Fruit fly (Drosophila melanogaster) whole organism, embryonic: Measurements from ENCODE around the gene CG12659.

Source experiments
- BtbVII ChIP-seq: fragments of 200-800 bp; sonication (Bioruptor generic); optimal IDR thresholded peaks from 3 replicates; lab custom pipeline; 2017; ENCODE audit warnings: missing biosample characterization, mild to moderate bottlenecking, missing genetic modification characterization
- CG10267 ChIP-seq: fragments of 200-800 bp; sonication (Bioruptor generic); optimal IDR thresholded peaks from 2 replicates; lab custom pipeline; 2018; ENCODE audit warnings: missing biosample characterization, mild to moderate bottlenecking, missing genetic modification characterization, moderate library complexity
- CG10321 ChIP-seq: fragments of 200-800 bp; sonication (Bioruptor generic); IDR thresholded peaks from 2 replicates; pipeline ENCODE4 v1.3.6; 2022; ENCODE audit warnings: missing biosample characterization, missing genetic modification characterization
- CG10366 ChIP-seq: fragments of 200-800 bp; sonication (Bioruptor generic); IDR thresholded peaks from 2 replicates; pipeline ENCODE4 v1.3.6; 2022; ENCODE audit warnings: missing biosample characterization, missing genetic modification characterization
- CG12299 ChIP-seq: fragments of 200-800 bp; sonication (Bioruptor generic); optimal IDR thresholded peaks from 2 replicates; lab custom pipeline; 2018; ENCODE audit warnings: missing biosample characterization, mild to moderate bottlenecking, missing genetic modification characterization
- CG14710 ChIP-seq: fragments of 200-800 bp; sonication (Bioruptor generic); optimal IDR thresholded peaks from 3 replicates; lab custom pipeline; 2019; ENCODE audit warnings: missing biosample characterization, mild to moderate bottlenecking, missing genetic modification characterization, moderate library complexity
- CG15479 ChIP-seq: fragments of 200-800 bp; sonication (Bioruptor generic); optimal IDR thresholded peaks from 3 replicates; lab custom pipeline; 2019; ENCODE audit warnings: missing biosample characterization, mild to moderate bottlenecking, missing genetic modification characterization, moderate library complexity
- CG15696 ChIP-seq: fragments of 200-800 bp; sonication (Bioruptor generic); optimal IDR thresholded peaks from 2 replicates; lab custom pipeline; 2019; ENCODE audit warnings: missing biosample characterization, mild to moderate bottlenecking, missing genetic modification characterization, moderate library complexity
- CG17361 ChIP-seq: fragments of 200-800 bp; sonication (Bioruptor generic); IDR thresholded peaks from 3 replicates; pipeline ENCODE4 v1.3.6; 2022; ENCODE audit warnings: missing biosample characterization, missing genetic modification characterization
- CG1792 ChIP-seq: fragments of 200-800 bp; sonication (Bioruptor generic); optimal IDR thresholded peaks from 2 replicates; lab custom pipeline; 2016; ENCODE audit warnings: missing biosample characterization, missing genetic modification characterization
- CG18262 ChIP-seq: fragments of 200-800 bp; optimal IDR thresholded peaks from 3 replicates; lab custom pipeline; 2019; ENCODE audit warnings: missing biosample characterization, mild to moderate bottlenecking, missing genetic modification characterization, moderate library complexity
- CG1832 ChIP-seq: fragments of 200-800 bp; sonication (Bioruptor generic); optimal IDR thresholded peaks from 2 replicates; lab custom pipeline; 2017; ENCODE audit warnings: missing biosample characterization, mild to moderate bottlenecking, missing genetic modification characterization, inconsistent platforms
- CG18599 ChIP-seq: fragments of 200-800 bp; sonication (Bioruptor generic); optimal IDR thresholded peaks from 3 replicates; lab custom pipeline; 2017; ENCODE audit warnings: missing biosample characterization, missing genetic modification characterization, mild to moderate bottlenecking, moderate library complexity, missing genetic modification reagents
- CG2712 ChIP-seq: fragments of 200-800 bp; optimal IDR thresholded peaks from 3 replicates; lab custom pipeline; 2019; ENCODE audit warnings: missing biosample characterization, mild to moderate bottlenecking, missing genetic modification characterization, moderate library complexity
- CG33557 ChIP-seq: fragments of 200-800 bp; sonication (Bioruptor generic); optimal IDR thresholded peaks from 2 replicates; lab custom pipeline; 2019; ENCODE audit warnings: missing biosample characterization, mild to moderate bottlenecking, missing genetic modification characterization, moderate library complexity
- CG34422 ChIP-seq: fragments of 200-800 bp; sonication (Bioruptor generic); IDR thresholded peaks from 3 replicates; pipeline ENCODE4 v1.3.6; 2022; ENCODE audit warnings: missing biosample characterization, missing genetic modification characterization
- CG7556 ChIP-seq: fragments of 200-800 bp; sonication (Bioruptor generic); optimal IDR thresholded peaks from 2 replicates; lab custom pipeline; 2017; ENCODE audit warnings: missing biosample characterization, mild to moderate bottlenecking, missing genetic modification characterization
- CG7987 ChIP-seq: fragments of 200-800 bp; sonication (Bioruptor generic); optimal IDR thresholded peaks from 2 replicates; lab custom pipeline; 2018; ENCODE audit warnings: missing biosample characterization, mild to moderate bottlenecking, missing genetic modification characterization, moderate library complexity
- CG8478 ChIP-seq: fragments of >200 bp; optimal IDR thresholded peaks from 2 replicates; lab custom pipeline; 2018
- CG9437 ChIP-seq: fragments of 200-800 bp; sonication (Bioruptor generic); optimal IDR thresholded peaks from 2 replicates; lab custom pipeline; 2018; ENCODE audit warnings: missing biosample characterization, mild to moderate bottlenecking, missing genetic modification characterization
- Deaf1 ChIP-seq: fragments of 200-800 bp; optimal IDR thresholded peaks from 3 replicates; lab custom pipeline; 2019; ENCODE audit warnings: missing biosample characterization, mild to moderate bottlenecking, missing genetic modification characterization, moderate library complexity
- E2f1 ChIP-seq: fragments of 200-800 bp; sonication (Bioruptor generic); IDR thresholded peaks from 2 replicates; pipeline ENCODE4 v1.3.6; 2022; ENCODE audit warnings: missing biosample characterization, missing genetic modification characterization
- E2f2 ChIP-seq: fragments of 200-800 bp; sonication (Bioruptor generic); IDR thresholded peaks from 2 replicates; pipeline ENCODE4 v1.3.6; 2022; ENCODE audit warnings: missing biosample characterization, missing genetic modification characterization
- Fer1 ChIP-seq: fragments of 200-800 bp; sonication (Bioruptor generic); optimal IDR thresholded peaks from 2 replicates; lab custom pipeline; 2017; ENCODE audit warnings: missing biosample characterization, mild to moderate bottlenecking, missing genetic modification characterization
- H15 ChIP-seq: fragments of 200-800 bp; sonication (Bioruptor generic); IDR thresholded peaks from 3 replicates; pipeline ENCODE4 v1.3.6; 2022; ENCODE audit warnings: missing biosample characterization, missing genetic modification characterization
- HmgZ ChIP-seq: fragments of 200-800 bp; sonication (Bioruptor generic); optimal IDR thresholded peaks from 2 replicates; lab custom pipeline; 2018; ENCODE audit warnings: missing biosample characterization, mild to moderate bottlenecking, missing genetic modification characterization
- Kr ChIP-seq: fragments of 200-800 bp; sonication (Bioruptor generic); optimal IDR thresholded peaks from 2 replicates; lab custom pipeline; 2017; ENCODE audit warnings: missing biosample characterization, mild to moderate bottlenecking, missing genetic modification characterization
- Lpt ChIP-seq: fragments of >200 bp; optimal IDR thresholded peaks from 2 replicates; lab custom pipeline; 2018; ENCODE audit warnings: missing biosample characterization, missing genetic modification characterization
- Nf-YC ChIP-seq: fragments of 200-800 bp; optimal IDR thresholded peaks from 3 replicates; lab custom pipeline; 2019; ENCODE audit warnings: missing biosample characterization, mild to moderate bottlenecking, missing genetic modification characterization, moderate library complexity
- Rx ChIP-seq: fragments of 200-800 bp; sonication (Bioruptor generic); IDR thresholded peaks from 2 replicates; pipeline ENCODE4 v1.3.6; 2022; ENCODE audit warnings: missing biosample characterization, missing genetic modification characterization
- Taf1 ChIP-seq: fragments of 200-800 bp; sonication (Bioruptor generic); IDR thresholded peaks from 2 replicates; pipeline ENCODE4 v1.3.6; 2022; ENCODE audit warnings: missing biosample characterization, missing genetic modification characterization
- ap ChIP-seq: fragments of 200-800 bp; sonication (Bioruptor generic); IDR thresholded peaks from 2 replicates; pipeline ENCODE4 v1.3.6; 2022; ENCODE audit warnings: missing biosample characterization, missing genetic modification characterization
- bab2 ChIP-seq: fragments of 200-800 bp; sonication (Bioruptor generic); optimal IDR thresholded peaks from 2 replicates; lab custom pipeline; 2016; ENCODE audit warnings: missing biosample characterization, missing genetic modification characterization
- cad ChIP-seq: fragments of >200 bp; optimal IDR thresholded peaks from 2 replicates; lab custom pipeline; 2017; ENCODE audit warnings: missing biosample characterization, missing genetic modification characterization
- dmrt11E ChIP-seq: fragments of 200-800 bp; sonication (Bioruptor generic); optimal IDR thresholded peaks from 3 replicates; lab custom pipeline; 2018; ENCODE audit warnings: missing biosample characterization, mild to moderate bottlenecking, missing genetic modification characterization, moderate library complexity
- dmrt99B ChIP-seq: fragments of 200-800 bp; sonication (Bioruptor generic); optimal IDR thresholded peaks from 2 replicates; lab custom pipeline; 2018; ENCODE audit warnings: missing biosample characterization, mild to moderate bottlenecking, missing genetic modification characterization, moderate library complexity
- ewg ChIP-seq: fragments of 200-800 bp; sonication (Bioruptor generic); optimal IDR thresholded peaks from 3 replicates; lab custom pipeline; 2017; ENCODE audit warnings: mild to moderate bottlenecking, missing biosample characterization, missing genetic modification reagents, missing genetic modification characterization
- grn ChIP-seq: fragments of 200-800 bp; sonication (Bioruptor generic); optimal IDR thresholded peaks from 3 replicates; lab custom pipeline; 2017; ENCODE audit warnings: missing biosample characterization, missing genetic modification characterization
- ham ChIP-seq: fragments of 200-800 bp; sonication (Bioruptor generic); IDR thresholded peaks from 2 replicates; pipeline ENCODE4 v1.3.6; 2022; ENCODE audit warnings: missing biosample characterization, missing genetic modification characterization
- insv ChIP-seq, 2 experiments: fragments of 200-800 bp; sonication (Bioruptor generic); optimal IDR thresholded peaks; 3 replicates each; lab custom pipeline; 2016 to 2018; ENCODE audit warnings: missing biosample characterization in 2 of 2, missing genetic modification characterization in 2 of 2
- klu ChIP-seq: fragments of 200-800 bp; sonication (Bioruptor generic); IDR thresholded peaks from 2 replicates; pipeline ENCODE4 v1.3.6; 2022; ENCODE audit warnings: missing biosample characterization, missing genetic modification characterization
- oc ChIP-seq: fragments of 200-800 bp; sonication (Bioruptor generic); optimal IDR thresholded peaks from 2 replicates; lab custom pipeline; 2018; ENCODE audit warnings: missing biosample characterization, mild to moderate bottlenecking, missing genetic modification characterization, moderate library complexity
- phol ChIP-seq: fragments of 200-800 bp; sonication (Bioruptor generic); optimal IDR thresholded peaks from 3 replicates; lab custom pipeline; 2018; ENCODE audit warnings: missing biosample characterization, mild to moderate bottlenecking, missing genetic modification characterization, moderate library complexity
- rib ChIP-seq: fragments of 200-800 bp; sonication (Bioruptor generic); IDR thresholded peaks from 2 replicates; pipeline ENCODE4 v1.3.6; 2022; ENCODE audit warnings: missing biosample characterization, missing genetic modification characterization
- ro ChIP-seq: fragments of 200-800 bp; sonication (Bioruptor generic); IDR thresholded peaks from 2 replicates; pipeline ENCODE4 v1.3.6; 2022; ENCODE audit warnings: missing biosample characterization, missing genetic modification characterization
- sens ChIP-seq: fragments of 200-800 bp; sonication (Bioruptor generic); peaks from one replicate; lab custom pipeline; 2016; ENCODE audit warnings: missing biosample characterization, missing genetic modification characterization
- sim ChIP-seq: fragments of 200-800 bp; sonication (Bioruptor generic); IDR thresholded peaks from 2 replicates; pipeline ENCODE4 v1.3.6; 2022; ENCODE audit warnings: missing biosample characterization, missing genetic modification characterization
- so ChIP-seq: fragments of 200-800 bp; sonication (Bioruptor generic); IDR thresholded peaks from 3 replicates; pipeline ENCODE4 v1.3.6; 2022; ENCODE audit warnings: missing biosample characterization, missing genetic modification characterization
- zf30C ChIP-seq: fragments of 200-800 bp; sonication (Bioruptor generic); optimal IDR thresholded peaks from 3 replicates; lab custom pipeline; 2018; ENCODE audit warnings: missing biosample characterization, mild to moderate bottlenecking, missing genetic modification characterization

The CG12659 gene

dm6 chrX:8637013-8637412, 45.5 kb upstream of the CG12659 start (continued):
- no peak for TF ChIP-seq CG12299 (tag; lab: Kevin White, UChicago)
- TF ChIP-seq grn (GFP tag; lab: Kevin White, UChicago) = peak; percentile 51
- peak; percentile 14 for TF ChIP-seq CG15479 (GFP tag; lab: Kevin White, UChicago)
- no peak for TF ChIP-seq E2f2 (GFP tag; lab: Robert Waterston, UW)
- TF ChIP-seq Taf1 = no peak
- TF ChIP-seq CG18599 (GFP tag; lab: Kevin White, UChicago) = no peak
- no peak for TF ChIP-seq CG1832 (GFP tag; lab: Kevin White, UChicago)
- no peak for TF ChIP-seq ham (GFP tag; lab: Robert Waterston, UW)
- no peak for TF ChIP-seq rib (GFP tag; lab: Robert Waterston, UW)
- TF ChIP-seq Rx (GFP tag; lab: Robert Waterston, UW) = no peak
- no peak for TF ChIP-seq so (GFP tag; lab: Robert Waterston, UW)
- no peak for TF ChIP-seq ro (GFP tag; lab: Robert Waterston, UW)
- TF ChIP-seq bab2 = no peak
- no peak for TF ChIP-seq zf30C (GFP tag; lab: Kevin White, UChicago)
- TF ChIP-seq oc (tag; lab: Kevin White, UChicago) = peak; percentile 89
- TF ChIP-seq CG7987 = no peak
- TF ChIP-seq cad (GFP tag; lab: Kevin White, UChicago) = peak; percentile 52
- no peak for TF ChIP-seq ap
- no peak for TF ChIP-seq HmgZ (tag; lab: Kevin White, UChicago)
- TF ChIP-seq CG1792 (GFP tag; lab: Kevin White, UChicago) = no peak
- no peak for TF ChIP-seq H15 (GFP tag; lab: Robert Waterston, UW)
- no peak for TF ChIP-seq klu (GFP tag; lab: Robert Waterston, UW)
- peak; percentile 82 for TF ChIP-seq Nf-YC (tag; lab: Kevin White, UChicago)
- no peak for TF ChIP-seq CG9437 (GFP tag; lab: Kevin White, UChicago)
- TF ChIP-seq ewg (GFP tag; lab: Kevin White, UChicago) = no peak
- TF ChIP-seq Fer1 (GFP tag; lab: Kevin White, UChicago) = no peak
- TF ChIP-seq CG33557 = no peak
- TF ChIP-seq CG8478 = no peak

- TF ChIP-seq ro (GFP tag; lab: Robert Waterston, UW) (no peak), dmrt99B (tag; lab: Kevin White, UChicago) (no peak), sim (no peak), phol (tag; lab: Kevin White, UChicago) (peak; percentile 25), CG15696 (tag; lab: Kevin White, UChicago) (peak; percentile 20), Nf-YC (tag; lab: Kevin White, UChicago) (peak; percentile 60), CG10267 (tag; lab: Kevin White, UChicago) (peak; percentile 17), bab2 (no peak), dmrt11E (tag; lab: Kevin White, UChicago) (peak; percentile 50), CG10366 (no peak), CG18262 (tag; lab: Kevin White, UChicago) (peak; percentile 39), BtbVII (GFP tag; lab: Kevin White, UChicago) (no peak), CG34422 (no peak), zf30C (GFP tag; lab: Kevin White, UChicago) (peak; percentile 61), insv (GFP tag; optimal IDR thresholded peaks at IDR 0.05; lab: Kevin White, UChicago) (no peak), CG14710 (tag; lab: Kevin White, UChicago) (peak; percentile 8), sens (GFP tag; lab: Kevin White, UChicago) (peak; percentile 61), E2f1 (GFP tag; lab: Robert Waterston, UW) (no peak), Lpt (GFP tag; lab: Kevin White, UChicago) (no peak), Deaf1 (tag; lab: Kevin White, UChicago) (peak; percentile 80), CG2712 (peak; percentile 39), CG17361 (GFP tag; lab: Robert Waterston, UW) (0 out of 3 replicates have a peak, but pooled peaks have one; percentile 31), CG1832 (GFP tag; lab: Kevin White, UChicago) (peak; percentile 78), CG10321 (peak; percentile 58; the same call in 1 of the 2 replicates), Kr (GFP tag; lab: Kevin White, UChicago) (peak; percentile 29), CG7556 (GFP tag; lab: Kevin White, UChicago) (peak; percentile 8)
These were observed 44.8 kb upstream of the CG12659 start for dm6 chrX:8636114-8636929.
